Fruit fly (Drosophila melanogaster) whole organism, embryonic: ENCODE data around the gene IA-2.

Experiments
- Asciz ChIP-seq: fragments of 200-800 bp; sonication (Bioruptor generic); optimal IDR thresholded peaks from 2 replicates; lab custom pipeline; 2017; ENCODE audit warnings: missing biosample characterization, mild to moderate bottlenecking, missing genetic modification characterization, missing genetic modification reagents
- Bgb ChIP-seq: fragments of 200-800 bp; sonication (Bioruptor generic); IDR thresholded peaks from 2 replicates; pipeline ENCODE4 v1.3.6; 2022; ENCODE audit warnings: missing biosample characterization, missing genetic modification characterization; ENCODE audit not compliant: partially characterized antibody
- CG10565 ChIP-seq: fragments of 200-800 bp; sonication (Bioruptor generic); optimal IDR thresholded peaks from 3 replicates; lab custom pipeline; 2016; ENCODE audit warnings: missing biosample characterization, mild to moderate bottlenecking, missing genetic modification characterization
- CG11695 ChIP-seq: fragments of 200-800 bp; sonication (Bioruptor generic); IDR thresholded peaks from 3 replicates; pipeline ENCODE4 v1.3.6; 2022; ENCODE audit warnings: missing biosample characterization, missing genetic modification characterization
- CG13894 ChIP-seq: fragments of 200-800 bp; sonication (Bioruptor generic); optimal IDR thresholded peaks from 3 replicates; lab custom pipeline; 2018; ENCODE audit warnings: missing biosample characterization, mild to moderate bottlenecking, missing genetic modification characterization, moderate library complexity
- CG14965 ChIP-seq: fragments of 200-800 bp; sonication (Bioruptor generic); optimal IDR thresholded peaks from 2 replicates; lab custom pipeline; 2016; ENCODE audit warnings: missing biosample characterization, missing genetic modification characterization, borderline replicate concordance
- CG15011 ChIP-seq: fragments of 200-800 bp; sonication (Bioruptor generic); optimal IDR thresholded peaks from 3 replicates; lab custom pipeline; 2018; ENCODE audit warnings: missing biosample characterization, mild to moderate bottlenecking, missing genetic modification characterization
- CG17612 ChIP-seq: fragments of 200-800 bp; sonication (Bioruptor generic); IDR thresholded peaks from 2 replicates; pipeline ENCODE4 v1.3.6; 2022; ENCODE audit warnings: missing biosample characterization, missing genetic modification characterization
- CG18011 ChIP-seq: fragments of 200-800 bp; sonication (Bioruptor generic); optimal IDR thresholded peaks from 2 replicates; lab custom pipeline; 2017; ENCODE audit warnings: missing biosample characterization, missing genetic modification characterization, mild to moderate bottlenecking, moderate library complexity, missing genotype
- CG2889 ChIP-seq: fragments of 200-800 bp; sonication (Bioruptor generic); IDR thresholded peaks from 3 replicates; pipeline ENCODE4 v1.3.6; 2022; ENCODE audit warnings: missing biosample characterization, missing genetic modification characterization
- CG31224 ChIP-seq: fragments of 200-800 bp; sonication (Bioruptor generic); IDR thresholded peaks from 2 replicates; pipeline ENCODE4 v1.3.6; 2022; ENCODE audit warnings: missing biosample characterization, missing genetic modification characterization
- CG31388 ChIP-seq: fragments of 200-800 bp; sonication (Bioruptor generic); optimal IDR thresholded peaks from 2 replicates; lab custom pipeline; 2016; ENCODE audit warnings: missing biosample characterization, missing genetic modification characterization
- CG33213 ChIP-seq: fragments of 200-800 bp; sonication (Bioruptor generic); optimal IDR thresholded peaks from 3 replicates; lab custom pipeline; 2016; ENCODE audit warnings: missing biosample characterization, missing genetic modification characterization
- CG3847 ChIP-seq: fragments of 200-800 bp; sonication (Bioruptor generic); IDR thresholded peaks from 2 replicates; pipeline ENCODE4 v1.3.6; 2022; ENCODE audit warnings: missing biosample characterization, missing genetic modification characterization
- CG4617 ChIP-seq: fragments of 200-800 bp; sonication (Bioruptor generic); optimal IDR thresholded peaks from 3 replicates; lab custom pipeline; 2016; ENCODE audit warnings: missing biosample characterization, missing genetic modification characterization, borderline replicate concordance
- CG4854 ChIP-seq: fragments of 200-800 bp; sonication (Bioruptor generic); optimal IDR thresholded peaks from 2 replicates; lab custom pipeline; 2016; ENCODE audit warnings: missing biosample characterization, missing genetic modification characterization, inconsistent platforms
- CG6854 ChIP-seq: fragments of 200-800 bp; sonication (Bioruptor generic); optimal IDR thresholded peaks from 3 replicates; lab custom pipeline; 2017; ENCODE audit warnings: missing biosample characterization, mild to moderate bottlenecking, missing genetic modification characterization
- CG8089 ChIP-seq: fragments of 200-800 bp; sonication (Bioruptor generic); optimal IDR thresholded peaks from 3 replicates; lab custom pipeline; 2016; ENCODE audit warnings: missing biosample characterization, missing genetic modification characterization
- CG8478 ChIP-seq: fragments of >200 bp; optimal IDR thresholded peaks from 2 replicates; lab custom pipeline; 2018
- CG8765 ChIP-seq: fragments of 200-800 bp; sonication (Bioruptor generic); IDR thresholded peaks from 2 replicates; pipeline ENCODE4 v1.3.6; 2022; ENCODE audit warnings: missing biosample characterization, missing genetic modification characterization
- CG9215 ChIP-seq: fragments of 200-800 bp; sonication (Bioruptor generic); IDR thresholded peaks from 2 replicates; pipeline ENCODE4 v1.3.6; 2022; ENCODE audit warnings: missing biosample characterization, missing genetic modification characterization
- CG9727 ChIP-seq: fragments of 200-800 bp; sonication (Bioruptor generic); optimal IDR thresholded peaks from 3 replicates; lab custom pipeline; 2017; ENCODE audit warnings: missing biosample characterization, mild to moderate bottlenecking, missing genetic modification characterization
- Dip3 ChIP-seq: fragments of 200-800 bp; sonication (Bioruptor generic); optimal IDR thresholded peaks from 3 replicates; lab custom pipeline; 2016; ENCODE audit warnings: missing biosample characterization, missing genetic modification characterization
- Dp ChIP-seq: fragments of 200-800 bp; sonication (Bioruptor generic); optimal IDR thresholded peaks from 2 replicates; lab custom pipeline; 2018; ENCODE audit warnings: missing biosample characterization, mild to moderate bottlenecking, missing genetic modification characterization, moderate library complexity
- Ets97D ChIP-seq: fragments of 200-800 bp; sonication (Bioruptor generic); optimal IDR thresholded peaks from 3 replicates; lab custom pipeline; 2016; ENCODE audit warnings: missing biosample characterization, missing genetic modification characterization
- H2.0 ChIP-seq: fragments of 200-800 bp; sonication (Bioruptor generic); IDR thresholded peaks from 2 replicates; pipeline ENCODE4 v1.3.6; 2022; ENCODE audit warnings: missing biosample characterization, missing genetic modification characterization
- HHEX ChIP-seq: fragments of 200-800 bp; sonication (Bioruptor generic); optimal IDR thresholded peaks from 3 replicates; lab custom pipeline; 2017; ENCODE audit warnings: missing biosample characterization, mild to moderate bottlenecking, missing genetic modification characterization, missing genetic modification reagents
- HLH3B ChIP-seq: fragments of 200-800 bp; sonication (Bioruptor generic); IDR thresholded peaks from 2 replicates; pipeline ENCODE4 v1.3.6; 2022; ENCODE audit warnings: missing biosample characterization, missing genetic modification characterization
- Hey ChIP-seq: fragments of 200-800 bp; sonication (Bioruptor generic); optimal IDR thresholded peaks from 3 replicates; lab custom pipeline; 2018; ENCODE audit warnings: missing biosample characterization, mild to moderate bottlenecking, missing genetic modification characterization
- Sox102F ChIP-seq: fragments of 200-800 bp; sonication (Bioruptor generic); optimal IDR thresholded peaks from 2 replicates; lab custom pipeline; 2018; ENCODE audit warnings: missing biosample characterization, mild to moderate bottlenecking, missing genetic modification characterization, moderate library complexity
- aop ChIP-seq: fragments of 200-800 bp; sonication (Bioruptor generic); IDR thresholded peaks from 2 replicates; pipeline ENCODE4 v1.3.6; 2022; ENCODE audit warnings: missing biosample characterization, missing genetic modification characterization
- ato ChIP-seq: fragments of 200-800 bp; sonication (Bioruptor generic); IDR thresholded peaks from 2 replicates; pipeline ENCODE4 v1.3.6; 2022; ENCODE audit warnings: missing biosample characterization, missing genetic modification characterization; ENCODE audit not compliant: partially characterized antibody
- cato ChIP-seq: fragments of 200-800 bp; sonication (Bioruptor generic); optimal IDR thresholded peaks from 2 replicates; lab custom pipeline; 2016; ENCODE audit warnings: missing biosample characterization, missing genetic modification characterization, borderline replicate concordance
- cwo ChIP-seq: fragments of 200-800 bp; sonication (Bioruptor generic); optimal IDR thresholded peaks from 3 replicates; lab custom pipeline; 2017; ENCODE audit warnings: missing biosample characterization, missing genetic modification characterization, mild to moderate bottlenecking, moderate library complexity, missing genetic modification reagents
- dpn ChIP-seq, 2 experiments: fragments of 200-800 bp; sonication (Bioruptor generic); optimal IDR thresholded peaks; 3 replicates each; lab custom pipeline; 2016; ENCODE audit warnings: missing biosample characterization in 2 of 2, missing genetic modification characterization in 2 of 2
- dysf ChIP-seq: fragments of 200-800 bp; sonication (Bioruptor generic); IDR thresholded peaks from 3 replicates; pipeline ENCODE4 v1.3.6; 2022; ENCODE audit warnings: missing biosample characterization, missing genetic modification characterization
- en ChIP-seq: fragments of 200-800 bp; sonication (Bioruptor generic); optimal IDR thresholded peaks from 2 replicates; lab custom pipeline; 2016; ENCODE audit warnings: missing biosample characterization, missing genetic modification characterization
- exex ChIP-seq: fragments of 200-800 bp; sonication (Bioruptor generic); optimal IDR thresholded peaks from 4 replicates; lab custom pipeline; 2018; ENCODE audit warnings: missing biosample characterization, mild to moderate bottlenecking, missing genetic modification characterization, moderate library complexity
- gcm ChIP-seq: fragments of 200-800 bp; sonication (Bioruptor generic); optimal IDR thresholded peaks from 2 replicates; lab custom pipeline; 2019; ENCODE audit warnings: missing biosample characterization, mild to moderate bottlenecking, missing genetic modification characterization, moderate library complexity
- insv ChIP-seq, 2 experiments: fragments of 200-800 bp; sonication (Bioruptor generic); optimal IDR thresholded peaks; 3 replicates each; lab custom pipeline; 2016 to 2018; ENCODE audit warnings: missing biosample characterization in 2 of 2, missing genetic modification characterization in 2 of 2
- ken ChIP-seq: fragments of 200-800 bp; sonication (Bioruptor generic); IDR thresholded peaks from 3 replicates; pipeline ENCODE4 v1.3.6; 2022; ENCODE audit warnings: missing biosample characterization, missing genetic modification characterization
- lilli ChIP-seq: fragments of 200-800 bp; sonication (Bioruptor generic); optimal IDR thresholded peaks from 3 replicates; lab custom pipeline; 2016; ENCODE audit warnings: missing biosample characterization, missing genetic modification characterization
- lov ChIP-seq, 2 experiments: fragments of 200-800 bp in 1 of 2; fragments of >200 bp in 1 of 2; sonication (Bioruptor generic) in 1 of 2; IDR thresholded peaks in 1 of 2; optimal IDR thresholded peaks in 1 of 2; 2 replicates in 1 of 2; 3 replicates in 1 of 2; pipeline versions ENCODE4 v1.3.6 to Lab custom; 2017 to 2022; ENCODE audit warnings: missing biosample characterization in 1 of 2, missing genetic modification characterization in 1 of 2
- luna ChIP-seq: fragments of 200-800 bp; sonication (Bioruptor generic); optimal IDR thresholded peaks from 2 replicates; lab custom pipeline; 2016; ENCODE audit warnings: missing biosample characterization, missing genetic modification characterization
- pzg ChIP-seq: fragments of 200-800 bp; sonication (Bioruptor generic); optimal IDR thresholded peaks from 3 replicates; lab custom pipeline; 2018; ENCODE audit warnings: missing biosample characterization, mild to moderate bottlenecking, missing genetic modification characterization, moderate library complexity
- repo ChIP-seq: fragments of 200-800 bp; sonication (Bioruptor generic); optimal IDR thresholded peaks from 2 replicates; lab custom pipeline; 2016; ENCODE audit warnings: missing biosample characterization, missing genetic modification characterization
- rib ChIP-seq: fragments of 200-800 bp; sonication (Bioruptor generic); IDR thresholded peaks from 2 replicates; pipeline ENCODE4 v1.3.6; 2022; ENCODE audit warnings: missing biosample characterization, missing genetic modification characterization
- shn ChIP-seq: fragments of 200-800 bp; sonication (Bioruptor generic); optimal IDR thresholded peaks from 3 replicates; lab custom pipeline; 2016; ENCODE audit warnings: missing biosample characterization, missing genetic modification characterization
- ssp ChIP-seq: fragments of 200-800 bp; sonication (Bioruptor generic); IDR thresholded peaks from 2 replicates; pipeline ENCODE4 v1.3.6; 2022; ENCODE audit warnings: missing biosample characterization, missing genetic modification characterization
- trem ChIP-seq: fragments of 200-800 bp; optimal IDR thresholded peaks from 3 replicates; lab custom pipeline; 2019; ENCODE audit warnings: missing biosample characterization, mild to moderate bottlenecking, missing genetic modification characterization, moderate library complexity
- wdn ChIP-seq: fragments of 200-800 bp; sonication (Bioruptor generic); IDR thresholded peaks from 2 replicates; pipeline ENCODE4 v1.3.6; 2022; ENCODE audit warnings: missing biosample characterization, missing genetic modification characterization
- wek ChIP-seq: fragments of 200-800 bp; sonication (Bioruptor generic); optimal IDR thresholded peaks from 3 replicates; lab custom pipeline; 2018; ENCODE audit warnings: missing biosample characterization, mild to moderate bottlenecking, missing genetic modification characterization, moderate library complexity

Gene IA-2

DNA sequence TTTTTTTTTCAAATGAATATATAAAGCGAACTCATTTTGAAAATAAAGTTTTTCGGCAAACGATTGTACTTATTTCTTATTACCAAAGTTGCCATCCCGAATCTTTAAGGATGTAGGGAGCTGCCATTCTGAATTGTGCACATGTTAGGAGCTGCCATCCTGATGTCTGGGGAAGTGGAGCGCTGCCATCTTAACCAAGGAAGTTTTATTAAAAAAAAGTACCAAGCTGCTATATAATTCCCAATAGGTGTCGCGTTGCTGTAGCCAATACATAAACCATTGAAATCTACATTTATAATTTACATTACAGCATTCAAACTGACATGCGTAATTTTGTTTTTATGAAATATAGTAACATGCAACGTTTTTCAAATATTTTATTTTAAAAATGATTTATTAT, 41.3 kb downstream of the IA-2 start (continued):
- TF ChIP-seq CG14965 (no peak), HHEX (GFP tag; lab: Kevin White, UChicago) (no peak), shn (GFP tag; lab: Kevin White, UChicago) (no peak), ken (GFP tag; lab: Robert Waterston, UW) (no peak), Ets97D (no peak), CG3847 (GFP tag; lab: Robert Waterston, UW) (peak; percentile 74), pzg (GFP tag; lab: Kevin White, UChicago) (peak; percentile 9), Bgb (GFP tag; lab: Robert Waterston, UW) (peak; percentile 56), Dp (GFP tag; lab: Kevin White, UChicago) (peak; percentile 24), Sox102F (GFP tag; lab: Kevin White, UChicago) (no peak), aop (GFP tag; lab: Robert Waterston, UW) (no peak), CG18011 (GFP tag; lab: Kevin White, UChicago) (no peak), Hey (tag; lab: Kevin White, UChicago) (no peak), insv (GFP tag; optimal IDR thresholded peaks at IDR 0.05; lab: Kevin White, UChicago) (peak in 1 of 2 experiments; percentile 82), CG8765 (GFP tag; lab: Robert Waterston, UW) (no peak), CG8089 (no peak), CG31388 (GFP tag; lab: Kevin White, UChicago) (no peak), CG8478 (lab: Kevin White, UChicago) (peak; percentile 59), repo (GFP tag; lab: Kevin White, UChicago) (no peak), lov (optimal IDR thresholded peaks at IDR 0.05; lab: Kevin White, UChicago) (no peak), lov (GFP tag; IDR thresholded peaks at IDR 0.05; lab: Robert Waterston, UW) (no peak), H2.0 (no peak), lilli (no peak), cwo (no peak), Asciz (no peak), HLH3B (GFP tag; lab: Robert Waterston, UW) (no peak), CG6854 (GFP tag; lab: Kevin White, UChicago) (no peak), wek (GFP tag; lab: Kevin White, UChicago) (no peak), CG9727 (GFP tag; lab: Kevin White, UChicago) (no peak), CG4617 (GFP tag; lab: Kevin White, UChicago) (no peak), Dip3 (GFP tag; lab: Kevin White, UChicago) (no peak), CG33213 (GFP tag; lab: Kevin White, UChicago) (no peak), luna (GFP tag; lab: Kevin White, UChicago) (no peak), gcm (GFP tag; lab: Kevin White, UChicago) (no peak), CG9215 (no peak), CG10565 (GFP tag; lab: Kevin White, UChicago) (no peak), ato (GFP tag; lab: Robert Waterston, UW) (no peak), cato (GFP tag; lab: Kevin White, UChicago) (no peak), CG15011 (GFP tag; lab: Kevin White, UChicago) (no peak), CG2889 (GFP tag; lab: Robert Waterston, UW) (no peak), CG4854 (GFP tag; lab: Kevin White, UChicago) (no peak), wdn (GFP tag; lab: Robert Waterston, UW) (no peak), exex (no peak), dysf (GFP tag; lab: Robert Waterston, UW) (no peak), rib (GFP tag; lab: Robert Waterston, UW) (no peak), dpn (GFP tag; optimal IDR thresholded peaks at IDR 0.05; lab: Kevin White, UChicago) (no peak), trem (peak; percentile 89), en (no peak), CG11695 (GFP tag; lab: Robert Waterston, UW) (no peak), CG17612 (GFP tag; lab: Robert Waterston, UW) (no peak), CG31224 (GFP tag; lab: Robert Waterston, UW) (no peak), ssp (no peak), CG13894 (tag; lab: Kevin White, UChicago) (peak; percentile 35)
